Fruit fly (Drosophila melanogaster) whole organism, prepupa: ENCODE measurements around the gene Cwc25.

ENCODE experiments used
- Blimp-1 ChIP-seq: fragments of 200-800 bp; sonication (Bioruptor generic); optimal IDR thresholded peaks from 3 replicates; lab custom pipeline; 2017; ENCODE audit warnings: missing biosample characterization, missing genetic modification characterization, mild to moderate bottlenecking, moderate library complexity, missing genetic modification reagents
- CG11902 ChIP-seq: fragments of 200-800 bp; sonication (Bioruptor generic); optimal IDR thresholded peaks from 3 replicates; lab custom pipeline; 2016; ENCODE audit warnings: missing biosample characterization, missing genetic modification characterization
- CG6276 ChIP-seq: fragments of 200-800 bp; sonication (Bioruptor generic); optimal IDR thresholded peaks from 2 replicates; lab custom pipeline; 2017; ENCODE audit warnings: missing biosample characterization, mild to moderate bottlenecking, missing genetic modification characterization
- CG9139 ChIP-seq: fragments of 200-800 bp; sonication (Bioruptor generic); optimal IDR thresholded peaks from 3 replicates; lab custom pipeline; 2017; ENCODE audit warnings: missing biosample characterization, mild to moderate bottlenecking, missing genetic modification characterization
- Lpt ChIP-seq: fragments of 200-800 bp; sonication (Bioruptor generic); optimal IDR thresholded peaks from 3 replicates; lab custom pipeline; 2016; ENCODE audit warnings: missing biosample characterization, missing genetic modification characterization

DNA sequence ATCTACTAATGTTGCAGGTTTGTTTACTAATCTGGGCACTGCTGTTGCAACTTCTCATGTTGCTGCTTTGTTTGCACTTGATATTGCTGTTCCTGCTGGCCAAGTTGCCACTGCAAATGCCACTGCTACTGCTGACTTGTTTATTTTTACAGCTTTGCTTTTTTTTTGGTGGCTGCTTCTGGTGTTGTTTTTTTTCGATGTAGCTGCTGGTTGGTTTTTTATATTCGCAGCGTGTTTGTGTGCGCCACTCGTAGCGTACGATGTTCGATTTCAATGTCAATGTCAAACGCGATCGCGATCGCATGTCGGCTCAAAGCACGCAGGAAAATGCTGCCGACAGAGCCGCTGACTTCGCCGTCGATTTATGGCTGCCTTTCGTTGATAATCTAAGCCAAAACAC lies 17.1 kb upstream of the Cwc25 start:
- TF ChIP-seq Blimp-1 (GFP tag; lab: Kevin White, UChicago) (no peak), Lpt (GFP tag; lab: Kevin White, UChicago) (no peak), CG6276 (no peak), CG9139 (peak; percentile 17), CG11902 (GFP tag; lab: Kevin White, UChicago) (no peak)
